Worm (Caenorhabditis elegans): ENCODE measurements around the gene R10H10.3.
A peak's percentile ranks its signal among the peaks of the same experiment; 100 is the strongest.

Gene R10H10.3

DNA sequence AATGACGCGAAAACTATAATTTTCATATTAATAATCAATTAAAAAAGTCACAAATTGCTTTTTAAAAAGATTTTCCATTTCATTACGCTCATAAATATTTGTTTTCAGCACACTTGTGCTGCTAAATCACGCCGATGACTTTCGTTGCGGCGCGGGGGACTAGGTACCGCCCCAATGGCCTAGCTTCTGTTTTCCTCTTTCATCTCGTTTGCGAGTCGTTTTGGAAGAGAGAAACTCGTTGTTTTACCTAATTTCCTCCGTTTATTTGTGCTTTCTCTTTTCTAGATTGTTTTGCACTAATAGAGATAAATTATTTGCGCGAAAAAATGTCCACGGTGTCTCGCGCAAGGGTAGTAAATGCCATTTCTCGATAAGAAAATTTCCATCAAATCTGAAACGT, 7.3 kb upstream of the R10H10.3 start:
- TF ChIP-seq nhr-21 (tag; optimal IDR thresholded peaks at IDR 0.05), result no peak
- TF ChIP-seq ZK546.5 (tag; optimal IDR thresholded peaks at IDR 0.05), result no peak
- no peak for TF ChIP-seq lin-13 (GFP tag; optimal IDR thresholded peaks at IDR 0.05)
- no peak for TF ChIP-seq unc-62 (GFP tag; optimal IDR thresholded peaks at IDR 0.05)
- TF ChIP-seq nhr-129 (tag; optimal IDR thresholded peaks at IDR 0.05), result no peak
- no peak for TF ChIP-seq lin-11 (tag; optimal IDR thresholded peaks at IDR 0.05)

DNA sequence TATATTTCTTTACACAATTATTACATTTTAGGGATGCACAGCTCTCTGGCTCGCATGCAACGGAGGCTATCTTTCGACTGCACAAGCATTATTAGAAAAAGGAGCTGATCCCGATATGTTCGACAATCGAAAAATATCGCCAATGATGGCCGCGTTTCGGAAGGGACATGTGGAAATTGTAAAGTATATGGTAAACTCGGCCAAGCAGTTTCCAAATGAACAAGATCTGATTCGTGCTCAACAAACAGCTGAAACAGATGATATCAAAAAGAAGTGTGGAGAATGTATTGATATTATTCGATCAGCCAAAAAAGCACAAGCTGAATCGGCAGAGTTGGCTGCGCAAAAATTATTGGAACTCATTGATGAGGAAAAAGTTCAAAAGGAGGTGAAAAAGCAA, 5.4 kb upstream of the R10H10.3 start:
- TF ChIP-seq unc-39 (tag; optimal IDR thresholded peaks at IDR 0.05), result no peak
- no peak for TF ChIP-seq nhr-129 (tag; optimal IDR thresholded peaks at IDR 0.05)
- TF ChIP-seq F13H6.1 (tag; optimal IDR thresholded peaks at IDR 0.05), result no peak
- no peak for TF ChIP-seq elt-3 (tag; optimal IDR thresholded peaks at IDR 0.05)
- TF ChIP-seq skn-1 (tag; optimal IDR thresholded peaks at IDR 0.05), result no peak
- TF ChIP-seq mab-5 (tag; optimal IDR thresholded peaks at IDR 0.05), result no peak
- no peak for TF ChIP-seq elt-1 (tag; optimal IDR thresholded peaks at IDR 0.05)
- no peak for TF ChIP-seq ceh-82 (tag; optimal IDR thresholded peaks at IDR 0.05)
- TF ChIP-seq sma-3 (GFP tag; optimal IDR thresholded peaks at IDR 0.05), result no peak
- no peak for TF ChIP-seq nhr-11 (tag; optimal IDR thresholded peaks at IDR 0.05)
- TF ChIP-seq blmp-1 (tag; optimal IDR thresholded peaks at IDR 0.05; ENCODE audit: insufficient read depth), result no peak
- TF ChIP-seq alr-1 (tag; optimal IDR thresholded peaks at IDR 0.05), result no peak
- TF ChIP-seq crh-2 (tag; optimal IDR thresholded peaks at IDR 0.05), result no peak
- TF ChIP-seq ztf-1 (GFP tag; conservative IDR thresholded peaks at IDR 0.05), result no peak
- TF ChIP-seq C34F6.9 (tag; optimal IDR thresholded peaks at IDR 0.05), result no peak
- TF ChIP-seq mbf-1 (tag; optimal IDR thresholded peaks at IDR 0.05), result no peak
- no peak for TF ChIP-seq zag-1 (tag; optimal IDR thresholded peaks at IDR 0.05)
- TF ChIP-seq dmd-4 (tag; optimal IDR thresholded peaks at IDR 0.05), result no peak

DNA sequence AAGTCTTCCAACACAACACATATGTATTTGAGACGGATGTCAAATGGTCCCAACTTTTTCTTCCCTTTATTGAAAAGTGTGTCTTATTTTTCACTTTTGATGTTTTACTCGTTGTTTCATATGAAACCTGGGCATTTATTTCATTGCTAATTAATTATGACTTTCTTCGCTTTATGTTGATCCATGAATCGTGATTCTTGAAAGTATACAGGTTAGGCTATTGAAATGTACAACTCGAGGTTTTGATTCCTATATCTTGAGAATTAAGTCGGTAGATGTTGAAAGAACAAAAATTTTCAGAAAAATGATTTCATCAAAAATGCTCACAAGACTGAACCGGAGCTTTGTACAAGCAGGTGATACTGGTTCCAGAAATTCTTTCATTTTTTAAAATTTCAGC, 1.2 kb upstream of the R10H10.3 start, which contains the start of gene nfu-1:
TSS of gene nfu-1 (plus strand) at position 301 of the 400 bp plus-strand sequence.
- TF ChIP-seq ceh-16 (tag; optimal IDR thresholded peaks at IDR 0.05) (no peak), unc-55 (GFP tag; optimal IDR thresholded peaks at IDR 0.05) (no peak), ceh-82 (tag; optimal IDR thresholded peaks at IDR 0.05) (no peak), mab-5 (tag; optimal IDR thresholded peaks at IDR 0.05) (no peak), unc-62 (GFP tag; optimal IDR thresholded peaks at IDR 0.05) (no peak), C34F6.9 (tag; optimal IDR thresholded peaks at IDR 0.05) (no peak), elt-1 (tag; optimal IDR thresholded peaks at IDR 0.05) (no peak), peb-1 (tag; optimal IDR thresholded peaks at IDR 0.05) (no peak), ztf-1 (GFP tag; conservative IDR thresholded peaks at IDR 0.05) (no peak), lin-13 (GFP tag; optimal IDR thresholded peaks at IDR 0.05) (no peak), alr-1 (tag; optimal IDR thresholded peaks at IDR 0.05) (no peak)

DNA sequence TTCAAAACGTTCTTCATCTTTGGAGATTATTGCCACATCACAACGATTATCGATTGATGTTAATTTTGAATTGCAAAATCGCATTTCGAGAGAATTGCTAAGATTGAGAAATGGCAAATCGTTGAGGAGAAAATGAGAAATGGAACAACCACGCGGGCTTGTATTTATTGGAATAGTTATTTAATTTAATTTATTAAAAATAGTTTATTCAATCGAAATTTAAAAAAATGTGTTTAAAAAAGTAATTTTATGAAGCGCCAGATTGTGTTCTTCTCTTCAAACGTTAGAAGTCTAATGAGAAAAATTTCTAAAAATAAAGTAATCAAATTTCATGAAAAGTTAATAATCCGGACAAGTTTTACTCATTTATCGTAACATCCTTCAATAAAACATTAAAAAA, 3.5 kb downstream of the R10H10.3 start, which contains the start of gene spe-26:
TSS of gene spe-26 (minus strand) at position 101 of the 400 bp plus-strand sequence.
- no peak for TF ChIP-seq unc-62 (GFP tag; optimal IDR thresholded peaks at IDR 0.05)

DNA sequence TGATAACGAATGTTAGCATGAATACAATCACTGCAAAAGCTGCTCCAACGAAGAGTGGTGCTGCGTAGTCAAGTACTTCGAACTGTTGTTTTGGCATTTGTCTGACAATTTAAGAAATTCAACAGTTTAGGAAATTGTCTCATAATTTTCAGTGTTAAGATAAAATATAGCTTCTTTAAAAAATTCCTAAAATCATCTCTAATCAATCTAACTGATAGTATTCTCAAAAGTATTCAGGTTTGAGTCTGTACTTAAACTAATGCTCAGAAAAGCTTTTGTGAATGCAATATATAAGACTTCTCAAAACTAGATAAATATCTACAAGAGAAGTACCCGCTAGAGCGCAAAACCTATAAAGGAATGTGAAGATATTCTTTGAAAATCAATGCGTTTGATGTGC, 6.6 kb downstream of the R10H10.3 start, which contains the start of gene R10H10.4:
TSS of gene R10H10.4 (minus strand) at position 101 of the 400 bp plus-strand sequence.
- TF ChIP-seq mab-5 (tag; optimal IDR thresholded peaks at IDR 0.05) (no peak), blmp-1 (tag; optimal IDR thresholded peaks at IDR 0.05; ENCODE audit: insufficient read depth) (no peak), ceh-16 (tag; optimal IDR thresholded peaks at IDR 0.05) (no peak), ztf-4 (tag; optimal IDR thresholded peaks at IDR 0.05) (no peak), snpc-4 (tag; optimal IDR thresholded peaks at IDR 0.05) (no peak), aly-2 (tag; optimal IDR thresholded peaks at IDR 0.05) (no peak), C34F6.9 (tag; optimal IDR thresholded peaks at IDR 0.05) (no peak), gmeb-1 (tag; optimal IDR thresholded peaks at IDR 0.05) (no peak), sma-9 (GFP tag; optimal IDR thresholded peaks at IDR 0.05) (no peak), sma-9 (tag; optimal IDR thresholded peaks at IDR 0.05) (no peak), nhr-6 (tag; optimal IDR thresholded peaks at IDR 0.05) (no peak), mbf-1 (tag; optimal IDR thresholded peaks at IDR 0.05) (no peak), sma-3 (GFP tag; optimal IDR thresholded peaks at IDR 0.05) (no peak), ama-1 (optimal IDR thresholded peaks at IDR 0.05) (no peak), unc-55 (GFP tag; optimal IDR thresholded peaks at IDR 0.05) (no peak)

DNA sequence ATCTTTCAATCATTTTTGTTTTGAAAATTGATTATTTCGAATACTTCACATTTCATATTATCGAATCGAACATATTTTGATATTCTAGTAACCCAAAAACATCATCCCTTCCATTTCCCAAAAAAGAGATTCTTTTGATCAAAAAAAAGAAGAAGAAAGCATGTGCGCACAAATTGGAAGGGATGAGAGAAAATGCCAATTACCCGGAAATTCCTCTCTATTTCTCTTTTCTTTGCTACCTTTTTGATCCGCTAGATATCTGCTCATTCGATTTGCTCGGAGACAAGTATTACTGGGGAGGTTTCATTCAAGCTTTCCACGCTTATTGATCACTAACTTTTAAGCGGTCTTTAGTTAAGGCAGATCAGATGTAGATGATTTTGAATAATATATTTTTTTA, 8.5 kb downstream of the R10H10.3 start:
- TF ChIP-seq C34F6.9 (tag; optimal IDR thresholded peaks at IDR 0.05), result peak; percentile 3
- no peak for TF ChIP-seq crh-2 (tag; optimal IDR thresholded peaks at IDR 0.05)
